Fruit fly (Drosophila melanogaster) whole organism, embryonic: ENCODE measurements around the gene Ogdh.
A peak's percentile ranks its signal among the peaks of the same experiment; 100 is the strongest.

ENCODE experiments used
- Bgb ChIP-seq: fragments of 200-800 bp; sonication (Bioruptor generic); IDR thresholded peaks from 2 replicates; pipeline ENCODE4 v1.3.6; 2022; ENCODE audit warnings: missing biosample characterization, missing genetic modification characterization; ENCODE audit not compliant: partially characterized antibody
- CG10209 ChIP-seq: fragments of 200-800 bp; sonication (Bioruptor generic); optimal IDR thresholded peaks from 3 replicates; lab custom pipeline; 2017; ENCODE audit warnings: missing biosample characterization, mild to moderate bottlenecking, missing genetic modification characterization, missing genetic modification reagents
- CG10979 ChIP-seq: fragments of 200-800 bp; sonication (Bioruptor generic); optimal IDR thresholded peaks from 2 replicates; lab custom pipeline; 2018; ENCODE audit warnings: missing biosample characterization, mild to moderate bottlenecking, missing genetic modification characterization, moderate library complexity
- CG11398 ChIP-seq: fragments of 200-800 bp; sonication (Bioruptor generic); optimal IDR thresholded peaks from 2 replicates; lab custom pipeline; 2016; ENCODE audit warnings: missing biosample characterization, missing genetic modification characterization
- CG12236 ChIP-seq: fragments of 200-800 bp; sonication (Bioruptor generic); optimal IDR thresholded peaks from 2 replicates; lab custom pipeline; 2016; ENCODE audit warnings: missing biosample characterization, missing genetic modification characterization
- CG14860 ChIP-seq: fragments of 200-800 bp; sonication (Bioruptor generic); IDR thresholded peaks from 3 replicates; pipeline ENCODE4 v1.3.6; 2022; ENCODE audit warnings: missing biosample characterization, missing genetic modification characterization; ENCODE audit not compliant: partially characterized antibody
- CG15011 ChIP-seq: fragments of 200-800 bp; sonication (Bioruptor generic); optimal IDR thresholded peaks from 3 replicates; lab custom pipeline; 2018; ENCODE audit warnings: missing biosample characterization, mild to moderate bottlenecking, missing genetic modification characterization
- CG17568 ChIP-seq: fragments of 200-800 bp; sonication (Bioruptor generic); optimal IDR thresholded peaks from 2 replicates; lab custom pipeline; 2018; ENCODE audit warnings: missing biosample characterization, mild to moderate bottlenecking, missing genetic modification characterization, moderate library complexity
- CG18011 ChIP-seq: fragments of 200-800 bp; sonication (Bioruptor generic); optimal IDR thresholded peaks from 2 replicates; lab custom pipeline; 2017; ENCODE audit warnings: missing biosample characterization, missing genetic modification characterization, mild to moderate bottlenecking, moderate library complexity, missing genotype
- CG1832 ChIP-seq: fragments of 200-800 bp; sonication (Bioruptor generic); optimal IDR thresholded peaks from 2 replicates; lab custom pipeline; 2017; ENCODE audit warnings: missing biosample characterization, mild to moderate bottlenecking, missing genetic modification characterization, inconsistent platforms
- CG18764 ChIP-seq: fragments of 200-800 bp; sonication (Bioruptor generic); optimal IDR thresholded peaks from 3 replicates; lab custom pipeline; 2016; ENCODE audit warnings: missing biosample characterization, missing genetic modification characterization
- CG34224 ChIP-seq: fragments of 200-800 bp; sonication (Bioruptor generic); IDR thresholded peaks from 3 replicates; pipeline ENCODE4 v1.3.6; 2022; ENCODE audit warnings: missing biosample characterization, missing genetic modification characterization; ENCODE audit not compliant: partially characterized antibody
- CG4360 ChIP-seq: fragments of 200-800 bp; sonication (Bioruptor generic); IDR thresholded peaks from 2 replicates; pipeline ENCODE4 v1.3.6; 2022; ENCODE audit warnings: missing biosample characterization, missing genetic modification characterization
- CG6689 ChIP-seq: fragments of 200-800 bp; sonication (Bioruptor generic); IDR thresholded peaks from 2 replicates; pipeline ENCODE4 v1.3.6; 2022; ENCODE audit warnings: missing biosample characterization, missing genetic modification characterization
- CG6791 ChIP-seq: fragments of 200-800 bp; sonication (Bioruptor generic); IDR thresholded peaks from 3 replicates; pipeline ENCODE4 v1.3.6; 2022; ENCODE audit warnings: missing biosample characterization, missing genetic modification characterization; ENCODE audit not compliant: partially characterized antibody
- CG9797 ChIP-seq: fragments of 200-800 bp; sonication (Bioruptor generic); optimal IDR thresholded peaks from 3 replicates; lab custom pipeline; 2018; ENCODE audit warnings: missing biosample characterization, mild to moderate bottlenecking, missing genetic modification characterization
- CG9932 ChIP-seq: fragments of 200-800 bp; sonication (Bioruptor generic); IDR thresholded peaks from 2 replicates; pipeline ENCODE4 v1.3.6; 2022; ENCODE audit warnings: missing biosample characterization, missing genetic modification characterization
- Dip2 ChIP-seq: fragments of 200-800 bp; sonication (Bioruptor generic); IDR thresholded peaks from 2 replicates; pipeline ENCODE4 v1.3.6; 2022; ENCODE audit warnings: missing biosample characterization, missing genetic modification characterization
- Dip3 ChIP-seq: fragments of 200-800 bp; sonication (Bioruptor generic); optimal IDR thresholded peaks from 3 replicates; lab custom pipeline; 2016; ENCODE audit warnings: missing biosample characterization, missing genetic modification characterization
- E2f2 ChIP-seq: fragments of 200-800 bp; sonication (Bioruptor generic); IDR thresholded peaks from 2 replicates; pipeline ENCODE4 v1.3.6; 2022; ENCODE audit warnings: missing biosample characterization, missing genetic modification characterization
- ERR ChIP-seq: fragments of 200-800 bp; sonication (Bioruptor generic); optimal IDR thresholded peaks from 2 replicates; lab custom pipeline; 2016; ENCODE audit warnings: missing biosample characterization, missing genetic modification characterization
- Hmx ChIP-seq: fragments of 200-800 bp; sonication (Bioruptor generic); optimal IDR thresholded peaks from 2 replicates; lab custom pipeline; 2016; ENCODE audit warnings: missing biosample characterization, missing genetic modification characterization
- Lpt ChIP-seq: fragments of >200 bp; optimal IDR thresholded peaks from 2 replicates; lab custom pipeline; 2018; ENCODE audit warnings: missing biosample characterization, missing genetic modification characterization
- Med ChIP-seq: fragments of 200-800 bp; sonication (Bioruptor generic); peaks from one replicate; lab custom pipeline; 2016; ENCODE audit warnings: missing biosample characterization, missing genetic modification characterization, mild to moderate bottlenecking, inconsistent platforms, moderate library complexity
- NFAT ChIP-seq: fragments of 200-800 bp; sonication (Bioruptor generic); IDR thresholded peaks from 2 replicates; pipeline ENCODE4 v1.3.6; 2022; ENCODE audit warnings: missing biosample characterization, missing genetic modification characterization
- Nf-YA ChIP-seq: fragments of 200-800 bp; sonication (Bioruptor generic); IDR thresholded peaks from 2 replicates; pipeline ENCODE4 v1.3.6; 2022; ENCODE audit warnings: missing biosample characterization, missing genetic modification characterization
- Oli ChIP-seq: fragments of 200-800 bp; sonication (Bioruptor generic); optimal IDR thresholded peaks from 2 replicates; lab custom pipeline; 2018; ENCODE audit warnings: missing biosample characterization, mild to moderate bottlenecking, missing genetic modification characterization, moderate library complexity
- Opbp ChIP-seq: fragments of 200-800 bp; sonication (Bioruptor generic); IDR thresholded peaks from 3 replicates; pipeline ENCODE4 v1.3.6; 2022; ENCODE audit warnings: missing biosample characterization, missing genetic modification characterization; ENCODE audit not compliant: partially characterized antibody
- Pdp1 ChIP-seq, 2 experiments: fragments of 200-800 bp; sonication (Bioruptor generic); optimal IDR thresholded peaks; 3 replicates each; lab custom pipeline; 2016; ENCODE audit warnings: missing biosample characterization in 2 of 2, missing genetic modification characterization in 2 of 2, mild to moderate bottlenecking in 1 of 2, moderate library complexity in 1 of 2
- Sox102F ChIP-seq: fragments of 200-800 bp; sonication (Bioruptor generic); optimal IDR thresholded peaks from 2 replicates; lab custom pipeline; 2018; ENCODE audit warnings: missing biosample characterization, mild to moderate bottlenecking, missing genetic modification characterization, moderate library complexity
- Sry-β ChIP-seq: fragments of 200-800 bp; sonication (Bioruptor generic); optimal IDR thresholded peaks from 2 replicates; lab custom pipeline; 2018; ENCODE audit warnings: missing biosample characterization, mild to moderate bottlenecking, missing genetic modification characterization, moderate library complexity
- abd-A ChIP-seq: fragments of 200-800 bp; sonication (Bioruptor generic); optimal IDR thresholded peaks from 3 replicates; lab custom pipeline; 2019; ENCODE audit warnings: missing biosample characterization, mild to moderate bottlenecking, missing genetic modification characterization, moderate library complexity
- dpn ChIP-seq, 2 experiments: fragments of 200-800 bp; sonication (Bioruptor generic); optimal IDR thresholded peaks; 3 replicates each; lab custom pipeline; 2016; ENCODE audit warnings: missing biosample characterization in 2 of 2, missing genetic modification characterization in 2 of 2
- fd96Cb ChIP-seq: fragments of 200-800 bp; sonication (Bioruptor generic); optimal IDR thresholded peaks from 2 replicates; lab custom pipeline; 2018; ENCODE audit warnings: missing biosample characterization, mild to moderate bottlenecking, missing genetic modification characterization, moderate library complexity
- fu2 ChIP-seq: fragments of 200-800 bp; sonication (Bioruptor generic); optimal IDR thresholded peaks from 2 replicates; lab custom pipeline; 2016; ENCODE audit warnings: missing biosample characterization, missing genetic modification characterization
- gcm2 ChIP-seq: fragments of 200-800 bp; sonication (Bioruptor generic); optimal IDR thresholded peaks from 2 replicates; lab custom pipeline; 2016; ENCODE audit warnings: missing biosample characterization, missing genetic modification characterization
- hb ChIP-seq: fragments of 200-800 bp; sonication (Bioruptor generic); IDR thresholded peaks from 3 replicates; pipeline ENCODE4 v1.3.6; 2022; ENCODE audit warnings: missing biosample characterization, missing genetic modification characterization; ENCODE audit not compliant: partially characterized antibody
- her ChIP-seq: fragments of 200-800 bp; sonication (Bioruptor generic); optimal IDR thresholded peaks from 2 replicates; lab custom pipeline; 2016; ENCODE audit warnings: missing biosample characterization, missing genetic modification characterization
- ind ChIP-seq: fragments of 200-800 bp; sonication (Bioruptor generic); optimal IDR thresholded peaks from 3 replicates; lab custom pipeline; 2016; ENCODE audit warnings: missing biosample characterization, missing genetic modification characterization
- insv ChIP-seq, 2 experiments: fragments of 200-800 bp; sonication (Bioruptor generic); optimal IDR thresholded peaks; 3 replicates each; lab custom pipeline; 2016 to 2018; ENCODE audit warnings: missing biosample characterization in 2 of 2, missing genetic modification characterization in 2 of 2
- kni ChIP-seq: fragments of 200-800 bp; sonication (Bioruptor generic); optimal IDR thresholded peaks from 3 replicates; lab custom pipeline; 2017; ENCODE audit warnings: mild to moderate bottlenecking, missing biosample characterization, missing genetic modification reagents, missing genetic modification characterization
- pho ChIP-seq: fragments of 200-800 bp; sonication (Bioruptor generic); optimal IDR thresholded peaks from 2 replicates; lab custom pipeline; 2016; ENCODE audit warnings: missing biosample characterization, missing genetic modification characterization
- sd ChIP-seq: fragments of 200-800 bp; sonication (Bioruptor generic); optimal IDR thresholded peaks from 3 replicates; lab custom pipeline; 2018; ENCODE audit warnings: missing biosample characterization, mild to moderate bottlenecking, missing genetic modification characterization, moderate library complexity
- wor ChIP-seq: fragments of 200-800 bp; sonication (Bioruptor generic); IDR thresholded peaks from 2 replicates; pipeline ENCODE4 v1.3.6; 2022; ENCODE audit warnings: missing biosample characterization, missing genetic modification characterization
- zen ChIP-seq: fragments of 200-800 bp; sonication (Bioruptor generic); optimal IDR thresholded peaks from 3 replicates; lab custom pipeline; 2018; ENCODE audit warnings: missing biosample characterization, mild to moderate bottlenecking, missing genetic modification characterization, moderate library complexity

Gene Ogdh

DNA sequence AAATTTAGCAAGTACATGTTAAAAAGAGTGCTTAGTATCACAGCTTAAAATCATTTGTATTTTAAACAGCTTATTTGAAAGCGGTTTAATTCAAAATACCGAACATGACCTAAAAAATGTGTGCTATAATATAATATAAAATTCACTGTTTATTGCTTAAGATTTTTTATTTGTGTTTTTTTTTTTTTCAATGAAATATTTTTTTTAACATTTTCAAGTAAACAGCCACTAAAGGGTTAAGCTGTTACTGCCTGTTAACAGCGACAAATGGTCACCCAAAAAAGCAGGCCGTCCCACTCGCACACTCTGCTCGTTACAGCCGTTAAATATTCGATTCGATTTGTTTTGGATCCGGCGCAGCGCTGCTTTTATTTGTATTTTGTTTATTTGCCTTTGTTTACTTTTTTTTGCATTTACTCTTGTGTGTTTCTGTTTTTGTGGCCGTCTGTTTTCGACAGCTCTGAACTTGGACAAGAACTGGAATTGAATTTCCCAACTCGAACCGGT, 20.1 kb downstream of the Ogdh start (continued):
- no peak for TF ChIP-seq CG6791 (GFP tag; lab: Robert Waterston, UW)
- no peak for TF ChIP-seq Dip3 (GFP tag; lab: Kevin White, UChicago)
- TF ChIP-seq her = no peak
- peak; percentile 15 for TF ChIP-seq Sox102F (GFP tag; lab: Kevin White, UChicago)

DNA sequence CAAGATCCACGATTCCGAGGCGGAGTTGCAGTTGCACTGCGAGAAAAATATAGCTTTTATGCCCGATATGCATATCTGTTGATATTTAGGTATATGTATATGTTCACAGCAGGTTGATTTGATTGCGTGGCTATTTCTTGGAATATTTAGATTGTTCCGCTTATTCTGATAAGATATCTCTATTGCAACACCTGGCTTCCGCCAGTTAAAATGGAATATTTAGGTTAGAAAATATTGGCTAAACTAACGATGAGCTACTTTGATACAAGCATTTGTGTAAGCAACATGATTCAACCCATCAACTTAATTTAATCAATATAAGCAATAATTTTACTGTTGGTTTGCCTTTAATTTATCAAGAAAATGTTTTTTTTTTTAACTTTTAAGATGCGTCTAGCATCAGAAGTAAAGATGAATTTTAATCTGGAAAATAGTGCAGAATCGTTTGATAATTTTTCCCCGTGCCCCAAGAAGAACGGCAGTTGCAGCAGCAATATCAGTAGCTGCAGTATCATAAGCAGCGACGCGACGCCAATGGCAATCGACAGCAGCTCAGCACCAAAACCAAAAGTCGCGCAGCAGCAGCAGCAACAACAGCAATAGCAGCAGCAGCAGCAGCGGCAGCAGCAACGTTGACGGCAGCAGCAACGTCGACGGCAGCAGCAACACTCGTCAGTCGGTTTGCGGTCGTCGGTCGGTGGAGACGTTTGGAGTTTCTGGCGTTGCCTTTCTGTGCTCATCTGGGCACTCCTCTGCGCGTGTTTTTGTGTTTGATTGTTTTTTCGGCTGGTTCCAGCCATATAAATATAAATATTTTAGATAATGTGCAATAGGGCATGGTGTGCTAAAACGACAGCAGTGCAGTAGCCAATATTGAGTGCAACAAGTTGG, 21.3 kb downstream of the Ogdh start:
- TF ChIP-seq CG34224 (GFP tag; lab: Robert Waterston, UW) = no peak
- TF ChIP-seq CG18011 (GFP tag; lab: Kevin White, UChicago) = no peak
- TF ChIP-seq sd (tag; lab: Kevin White, UChicago) = peak; percentile 14
- TF ChIP-seq fu2 = no peak
- TF ChIP-seq Lpt (GFP tag; lab: Kevin White, UChicago) = no peak
- no peak for TF ChIP-seq CG9932 (GFP tag; lab: Robert Waterston, UW)
- no peak for TF ChIP-seq fd96Cb
- TF ChIP-seq E2f2 (GFP tag; lab: Robert Waterston, UW) = no peak
- TF ChIP-seq Oli (tag; lab: Kevin White, UChicago) = no peak
- no peak for TF ChIP-seq CG9797 (GFP tag; lab: Kevin White, UChicago)
- no peak for TF ChIP-seq abd-A (tag; lab: Kevin White, UChicago)
- TF ChIP-seq CG17568 (GFP tag; lab: Kevin White, UChicago) = no peak
- no peak for TF ChIP-seq zen (tag; lab: Kevin White, UChicago)
- TF ChIP-seq Dip2 (GFP tag; lab: Robert Waterston, UW) = no peak
- no peak for TF ChIP-seq CG11398 (GFP tag; lab: Kevin White, UChicago)
- 0 out of 3 replicates have a peak, but pooled peaks have one; percentile 41 for TF ChIP-seq CG14860
- TF ChIP-seq hb (GFP tag; lab: Robert Waterston, UW) = no peak
- peak; percentile 89 for TF ChIP-seq Med (GFP tag; lab: Kevin White, UChicago)
- TF ChIP-seq NFAT = no peak
- TF ChIP-seq kni (GFP tag; lab: Kevin White, UChicago) = no peak
- 0 out of 2 replicates have a peak, but pooled peaks have one; percentile 13 for TF ChIP-seq Nf-YA (GFP tag; lab: Robert Waterston, UW)
- no peak for TF ChIP-seq ind (GFP tag; lab: Kevin White, UChicago)
- TF ChIP-seq Sry-β (GFP tag; lab: Kevin White, UChicago) = no peak
- TF ChIP-seq Pdp1 (GFP tag; optimal IDR thresholded peaks at IDR 0.05; lab: Kevin White, UChicago) = peak in 1 of 2 experiments; percentile 7
- peak; percentile 45; the same call in 1 of the 2 replicates for TF ChIP-seq Bgb (GFP tag; lab: Robert Waterston, UW)
- TF ChIP-seq CG4360 (GFP tag; lab: Robert Waterston, UW) = 0 out of 2 replicates have a peak, but pooled peaks have one; percentile 25
- no peak for TF ChIP-seq ERR (GFP tag; lab: Kevin White, UChicago)
- TF ChIP-seq gcm2 (GFP tag; lab: Kevin White, UChicago) = no peak
- no peak for TF ChIP-seq CG18764
- no peak for TF ChIP-seq wor (GFP tag; lab: Robert Waterston, UW)
- no peak for TF ChIP-seq pho (GFP tag; lab: Kevin White, UChicago)
- no peak for TF ChIP-seq CG6689 (GFP tag; lab: Robert Waterston, UW)
- peak; percentile 26 for TF ChIP-seq CG10979 (tag; lab: Kevin White, UChicago)
- no peak for TF ChIP-seq Dip3 (GFP tag; lab: Kevin White, UChicago)
- TF ChIP-seq insv (GFP tag; optimal IDR thresholded peaks at IDR 0.05; lab: Kevin White, UChicago) = no peak
- peak; percentile 3 for TF ChIP-seq CG12236 (GFP tag; lab: Kevin White, UChicago)
- no peak for TF ChIP-seq CG15011
- TF ChIP-seq CG10209 (GFP tag; lab: Kevin White, UChicago) = no peak
- TF ChIP-seq Opbp (GFP tag; lab: Robert Waterston, UW) = 0 out of 3 replicates have a peak, but pooled peaks have one; percentile 30
- no peak for TF ChIP-seq dpn (GFP tag; optimal IDR thresholded peaks at IDR 0.05; lab: Kevin White, UChicago)
- TF ChIP-seq CG1832 (GFP tag; lab: Kevin White, UChicago) = no peak
- no peak for TF ChIP-seq Hmx (GFP tag; lab: Kevin White, UChicago)
